Worm (Caenorhabditis elegans): Measurements from ENCODE around the gene mnk-1.

mnk-1 gene

DNA sequence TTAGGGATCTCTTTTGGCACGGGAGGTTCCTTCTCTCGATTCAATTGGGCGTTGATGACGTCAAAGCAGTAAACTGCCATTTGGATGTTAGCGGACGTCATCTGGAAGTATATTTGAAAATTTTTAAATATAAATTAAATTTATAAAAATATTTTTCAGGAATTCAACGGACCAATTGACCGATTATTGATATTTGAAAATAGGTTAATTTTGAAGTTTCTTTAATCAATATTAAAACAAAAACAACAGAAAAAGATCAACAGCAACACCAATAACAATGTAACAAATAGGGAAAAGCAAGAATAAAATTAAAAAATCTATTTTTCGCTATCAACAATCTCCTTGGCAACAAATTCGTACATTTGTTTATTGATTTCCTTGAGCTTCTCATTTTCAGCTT, 15.6 kb downstream of the mnk-1 start, which contains the start of gene R166.3:
Gene R166.3 (minus strand): TSS at position 101 of the 400 bp plus-strand sequence.
- TF ChIP-seq ZK546.5 (tag; optimal IDR thresholded peaks at IDR 0.05) (no peak), nhr-12 (tag; optimal IDR thresholded peaks at IDR 0.05) (no peak), nhr-129 (tag; optimal IDR thresholded peaks at IDR 0.05) (no peak), sma-9 (GFP tag; optimal IDR thresholded peaks at IDR 0.05) (no peak), sma-9 (tag; optimal IDR thresholded peaks at IDR 0.05) (no peak), Y55F3AM.14 (GFP tag; optimal IDR thresholded peaks at IDR 0.05) (no peak), ceh-16 (tag; optimal IDR thresholded peaks at IDR 0.05) (no peak), ama-1 (optimal IDR thresholded peaks at IDR 0.05) (no peak), gmeb-1 (tag; optimal IDR thresholded peaks at IDR 0.05) (no peak), lin-39 (tag; optimal IDR thresholded peaks at IDR 0.05) (no peak), elt-3 (tag; optimal IDR thresholded peaks at IDR 0.05) (no peak), mbf-1 (tag; optimal IDR thresholded peaks at IDR 0.05) (no peak), F13H6.1 (tag; optimal IDR thresholded peaks at IDR 0.05) (no peak), ceh-82 (tag; optimal IDR thresholded peaks at IDR 0.05) (no peak), elt-1 (tag; optimal IDR thresholded peaks at IDR 0.05) (no peak), lin-11 (tag; optimal IDR thresholded peaks at IDR 0.05) (no peak), nhr-25 (tag; optimal IDR thresholded peaks at IDR 0.05) (no peak)

DNA sequence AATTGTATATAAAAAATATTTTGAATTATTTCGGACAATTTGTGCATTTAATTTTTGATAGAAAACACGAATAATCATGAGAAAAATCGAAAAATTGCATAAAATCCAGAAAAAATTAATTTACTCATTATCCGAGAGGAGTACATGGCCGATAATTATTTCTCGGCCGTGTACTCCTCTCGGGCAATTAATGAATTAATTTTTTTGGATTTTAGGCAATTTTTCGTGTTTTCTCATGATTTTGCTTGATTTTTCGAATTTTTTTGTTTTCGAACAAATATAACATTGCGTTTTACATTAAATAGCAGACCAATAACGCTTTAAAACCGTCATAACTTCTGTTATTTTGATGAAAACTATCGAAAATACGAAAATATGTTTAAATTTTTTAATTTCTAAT, 16.9 kb downstream of the mnk-1 start:
- TF ChIP-seq lin-39 (tag; optimal IDR thresholded peaks at IDR 0.05) (no peak), zag-1 (tag; optimal IDR thresholded peaks at IDR 0.05) (no peak), egl-27 (tag; optimal IDR thresholded peaks at IDR 0.05) (no peak), elt-1 (tag; optimal IDR thresholded peaks at IDR 0.05) (no peak), Y55F3AM.14 (GFP tag; optimal IDR thresholded peaks at IDR 0.05) (no peak), R02D3.7 (tag; optimal IDR thresholded peaks at IDR 0.05) (peak; percentile 12), ztf-1 (GFP tag; conservative IDR thresholded peaks at IDR 0.05) (no peak), ztf-11 (tag; optimal IDR thresholded peaks at IDR 0.05) (no peak), peb-1 (tag; optimal IDR thresholded peaks at IDR 0.05) (no peak), nhr-129 (tag; optimal IDR thresholded peaks at IDR 0.05) (no peak), nhr-12 (tag; optimal IDR thresholded peaks at IDR 0.05) (no peak), skn-1 (tag; optimal IDR thresholded peaks at IDR 0.05) (no peak), mab-5 (tag; optimal IDR thresholded peaks at IDR 0.05) (no peak), nhr-21 (tag; optimal IDR thresholded peaks at IDR 0.05) (peak; percentile 44), nhr-6 (tag; optimal IDR thresholded peaks at IDR 0.05) (no peak), ZK546.5 (tag; optimal IDR thresholded peaks at IDR 0.05) (no peak), F13H6.1 (tag; optimal IDR thresholded peaks at IDR 0.05) (peak; percentile 55), ama-1 (optimal IDR thresholded peaks at IDR 0.05) (no peak), nhr-25 (tag; optimal IDR thresholded peaks at IDR 0.05) (peak; percentile 71), lin-11 (tag; optimal IDR thresholded peaks at IDR 0.05) (no peak), ceh-82 (tag; optimal IDR thresholded peaks at IDR 0.05) (no peak), dmd-4 (tag; optimal IDR thresholded peaks at IDR 0.05) (no peak), fos-1 (tag; optimal IDR thresholded peaks at IDR 0.05) (peak; percentile 38), mdl-1 (tag; optimal IDR thresholded peaks at IDR 0.05) (no peak), alr-1 (tag; optimal IDR thresholded peaks at IDR 0.05) (no peak), unc-39 (tag; optimal IDR thresholded peaks at IDR 0.05) (no peak), nhr-237 (tag; optimal IDR thresholded peaks at IDR 0.05) (no peak), aly-2 (tag; optimal IDR thresholded peaks at IDR 0.05) (no peak), nhr-10 (tag; optimal IDR thresholded peaks at IDR 0.05) (no peak), snpc-4 (tag; optimal IDR thresholded peaks at IDR 0.05) (no peak), lsy-2 (tag; optimal IDR thresholded peaks at IDR 0.05) (peak; percentile 48 to 80), crh-2 (tag; optimal IDR thresholded peaks at IDR 0.05) (peak; percentile 58), lin-13 (GFP tag; optimal IDR thresholded peaks at IDR 0.05) (peak; percentile 13), sem-4 (tag; optimal IDR thresholded peaks at IDR 0.05) (no peak), mbf-1 (tag; optimal IDR thresholded peaks at IDR 0.05) (no peak), blmp-1 (tag; optimal IDR thresholded peaks at IDR 0.05; ENCODE audit: insufficient read depth) (no peak), unc-55 (GFP tag; optimal IDR thresholded peaks at IDR 0.05) (peak; percentile 57), gmeb-1 (tag; optimal IDR thresholded peaks at IDR 0.05) (peak; percentile 72), nhr-23 (tag; optimal IDR thresholded peaks at IDR 0.05) (no peak), sma-9 (GFP tag; optimal IDR thresholded peaks at IDR 0.05) (peak; percentile 67), sma-9 (tag; optimal IDR thresholded peaks at IDR 0.05) (no peak), sma-3 (GFP tag; optimal IDR thresholded peaks at IDR 0.05) (peak; percentile 73), elt-3 (tag; optimal IDR thresholded peaks at IDR 0.05) (no peak), nhr-11 (tag; optimal IDR thresholded peaks at IDR 0.05) (no peak), ztf-4 (tag; optimal IDR thresholded peaks at IDR 0.05) (no peak), C34F6.9 (tag; optimal IDR thresholded peaks at IDR 0.05) (peak; percentile 63), nhr-77 (tag; optimal IDR thresholded peaks at IDR 0.05) (no peak), unc-62 (GFP tag; optimal IDR thresholded peaks at IDR 0.05) (no peak), ceh-16 (tag; optimal IDR thresholded peaks at IDR 0.05) (no peak)

Measured in whole organism, L2 larva.